Fruit fly (Drosophila melanogaster) whole organism, adult: ENCODE data around the gene EMC4.

Experiments
- CG11617 ChIP-seq: fragments of 200-800 bp; sonication (Bioruptor generic); optimal IDR thresholded peaks from 2 replicates; lab custom pipeline; 2017; ENCODE audit warnings: mild to moderate bottlenecking, missing biosample characterization, missing genetic modification reagents, missing genetic modification characterization
- CG12768 ChIP-seq: fragments of 200-800 bp; sonication (Bioruptor generic); optimal IDR thresholded peaks from 2 replicates; lab custom pipeline; 2017; ENCODE audit warnings: missing biosample characterization, missing genetic modification characterization, mild to moderate bottlenecking, moderate library complexity, missing genetic modification reagents
- CG14711 ChIP-seq: fragments of 200-800 bp; sonication (Bioruptor generic); optimal IDR thresholded peaks from 2 replicates; lab custom pipeline; 2018; ENCODE audit warnings: missing biosample characterization, mild to moderate bottlenecking, missing genetic modification characterization, moderate library complexity
- CG1620 ChIP-seq: fragments of 200-800 bp; sonication (Bioruptor generic); optimal IDR thresholded peaks from 2 replicates; lab custom pipeline; 2016; ENCODE audit warnings: missing biosample characterization, missing genetic modification characterization
- CG33017 ChIP-seq: fragments of 200-800 bp; sonication (Bioruptor generic); optimal IDR thresholded peaks from 2 replicates; lab custom pipeline; 2018; ENCODE audit warnings: missing biosample characterization, mild to moderate bottlenecking, missing genetic modification characterization, moderate library complexity
- CG5204 ChIP-seq: fragments of 200-800 bp; sonication (Bioruptor generic); optimal IDR thresholded peaks from 2 replicates; lab custom pipeline; 2016; ENCODE audit warnings: missing biosample characterization, missing genetic modification characterization
- CG7045 ChIP-seq: fragments of 200-800 bp; sonication (Bioruptor generic); optimal IDR thresholded peaks from 2 replicates; lab custom pipeline; 2017; ENCODE audit warnings: missing biosample characterization, mild to moderate bottlenecking, missing genetic modification characterization
- CG7101 ChIP-seq: fragments of 200-800 bp; sonication (Bioruptor generic); optimal IDR thresholded peaks from 2 replicates; lab custom pipeline; 2018; ENCODE audit warnings: missing biosample characterization, mild to moderate bottlenecking, missing genetic modification characterization, moderate library complexity
- Clk ChIP-seq: fragments of 200-800 bp; sonication (Bioruptor generic); optimal IDR thresholded peaks from 2 replicates; lab custom pipeline; 2017; ENCODE audit warnings: missing biosample characterization, missing genetic modification characterization
- Crg-1 ChIP-seq: fragments of 200-800 bp; sonication (Bioruptor generic); optimal IDR thresholded peaks from 2 replicates; lab custom pipeline; 2016; ENCODE audit warnings: missing biosample characterization, missing genetic modification characterization
- Hr96 ChIP-seq: fragments of 200-800 bp; sonication (Bioruptor generic); optimal IDR thresholded peaks from 2 replicates; lab custom pipeline; 2016; ENCODE audit warnings: missing biosample characterization, missing genetic modification characterization
- Mnt ChIP-seq: fragments of 200-800 bp; sonication (Bioruptor generic); optimal IDR thresholded peaks from 2 replicates; lab custom pipeline; 2016; ENCODE audit warnings: missing biosample characterization, mild to moderate bottlenecking, missing genetic modification characterization
- bab1 ChIP-seq: fragments of 200-800 bp; sonication (Bioruptor generic); optimal IDR thresholded peaks from 3 replicates; lab custom pipeline; 2019; ENCODE audit warnings: missing biosample characterization, mild to moderate bottlenecking, missing genetic modification characterization, moderate library complexity
- cic ChIP-seq: fragments of 200-800 bp; sonication (Bioruptor generic); optimal IDR thresholded peaks from 2 replicates; lab custom pipeline; 2017; ENCODE audit warnings: missing biosample characterization, mild to moderate bottlenecking, missing genetic modification characterization, moderate library complexity
- cnc ChIP-seq, 2 experiments: fragments of >200 bp; optimal IDR thresholded peaks; 2 replicates each; lab custom pipeline; 2017
- kay ChIP-seq: fragments of 200-800 bp; sonication (Bioruptor generic); peaks from one replicate; lab custom pipeline; 2016; ENCODE audit warnings: missing biosample characterization, missing genetic modification characterization, borderline replicate concordance
- ovo ChIP-seq: fragments of 200-800 bp; sonication (Bioruptor generic); optimal IDR thresholded peaks from 2 replicates; lab custom pipeline; 2016; ENCODE audit warnings: missing biosample characterization, missing genetic modification characterization
- pad ChIP-seq: fragments of 200-800 bp; sonication (Bioruptor generic); optimal IDR thresholded peaks from 3 replicates; lab custom pipeline; 2017; ENCODE audit warnings: missing biosample characterization, missing genetic modification characterization, mild to moderate bottlenecking, moderate library complexity, missing genetic modification reagents
- tj ChIP-seq: fragments of 200-800 bp; sonication (Bioruptor generic); optimal IDR thresholded peaks from 3 replicates; lab custom pipeline; 2017; ENCODE audit warnings: missing biosample characterization, mild to moderate bottlenecking, missing genetic modification characterization, moderate library complexity
- toe ChIP-seq: fragments of 200-800 bp; sonication (Bioruptor generic); optimal IDR thresholded peaks from 2 replicates; lab custom pipeline; 2016; ENCODE audit warnings: missing biosample characterization, missing genetic modification characterization

The EMC4 gene

dm6 chr3L:22843094-22843493 lies 24.9 kb downstream of the EMC4 start:
- TF ChIP-seq CG33017 (tag; lab: Kevin White, UChicago) (no peak), cnc (optimal IDR thresholded peaks at IDR 0.05; lab: Kevin White, UChicago) (no peak), CG1620 (no peak), cic (GFP tag; lab: Kevin White, UChicago) (no peak), pad (GFP tag; lab: Kevin White, UChicago) (no peak)

- peak; percentile 48 for TF ChIP-seq cic (GFP tag; lab: Kevin White, UChicago)
- no peak for TF ChIP-seq CG33017 (tag; lab: Kevin White, UChicago)
- TF ChIP-seq CG1620 = no peak
- TF ChIP-seq kay (GFP tag; lab: Kevin White, UChicago) = no peak
- no peak for TF ChIP-seq CG5204
- no peak for TF ChIP-seq toe (GFP tag; lab: Kevin White, UChicago)
- TF ChIP-seq bab1 = no peak
- no peak for TF ChIP-seq CG11617 (GFP tag; lab: Kevin White, UChicago)
- TF ChIP-seq CG14711 (tag; lab: Kevin White, UChicago) = no peak
- peak; percentile 11 for TF ChIP-seq CG7045
- TF ChIP-seq Crg-1 = no peak
- no peak for TF ChIP-seq ovo (GFP tag; lab: Kevin White, UChicago)
- peak; percentile 18 for TF ChIP-seq pad (GFP tag; lab: Kevin White, UChicago)
- no peak for TF ChIP-seq Hr96 (GFP tag; lab: Kevin White, UChicago)
- TF ChIP-seq Mnt (GFP tag; lab: Kevin White, UChicago) = peak; percentile 10
- TF ChIP-seq cnc (optimal IDR thresholded peaks at IDR 0.05; lab: Kevin White, UChicago) = no peak
- TF ChIP-seq tj = peak; percentile 51
- no peak for TF ChIP-seq CG12768 (GFP tag; lab: Kevin White, UChicago)
- TF ChIP-seq CG7101 (tag; lab: Kevin White, UChicago) = no peak
- TF ChIP-seq Clk = peak; percentile 50
Observed at dm6 chr3L:22839726-22840228, 28.3 kb downstream of the EMC4 start.

dm6 chr3L:22839243-22839642 lies 28.8 kb downstream of the EMC4 start:
- TF ChIP-seq CG7101 (tag; lab: Kevin White, UChicago) = no peak
- TF ChIP-seq CG12768 (GFP tag; lab: Kevin White, UChicago) = no peak
- TF ChIP-seq Clk = no peak
- no peak for TF ChIP-seq toe (GFP tag; lab: Kevin White, UChicago)
- TF ChIP-seq Crg-1 = no peak
- no peak for TF ChIP-seq CG33017 (tag; lab: Kevin White, UChicago)
- no peak for TF ChIP-seq tj

dm6 chr3L:22837651-22838614 lies 30.1 kb downstream of the EMC4 start:
- TF ChIP-seq ovo (GFP tag; lab: Kevin White, UChicago) (no peak), kay (GFP tag; lab: Kevin White, UChicago) (peak; percentile 76), CG11617 (GFP tag; lab: Kevin White, UChicago) (peak; percentile 4), CG5204 (no peak), tj (peak; percentile 29), CG7101 (tag; lab: Kevin White, UChicago) (no peak), cnc (optimal IDR thresholded peaks at IDR 0.05; lab: Kevin White, UChicago) (no peak), toe (GFP tag; lab: Kevin White, UChicago) (peak; percentile 3), pad (GFP tag; lab: Kevin White, UChicago) (peak; percentile 13), CG14711 (tag; lab: Kevin White, UChicago) (peak; percentile 42), CG12768 (GFP tag; lab: Kevin White, UChicago) (peak; percentile 69), bab1 (no peak), Hr96 (GFP tag; lab: Kevin White, UChicago) (peak; percentile 43), Mnt (GFP tag; lab: Kevin White, UChicago) (peak; percentile 23), Crg-1 (no peak), CG7045 (no peak), cic (GFP tag; lab: Kevin White, UChicago) (peak; percentile 77), Clk (peak; percentile 53), CG33017 (tag; lab: Kevin White, UChicago) (peak; percentile 19), CG1620 (no peak)

dm6 chr3L:22836768-22837167 lies 31.3 kb downstream of the EMC4 start, which contains the start of the genes CG11226 and CG45428:
TSS of gene CG11226 (plus strand) at chr3L:22837068.
TSS of gene CG45428 (minus strand) at chr3L:22837070.
- TF ChIP-seq tj (no peak), Hr96 (GFP tag; lab: Kevin White, UChicago) (no peak), Mnt (GFP tag; lab: Kevin White, UChicago) (no peak), cnc (optimal IDR thresholded peaks at IDR 0.05; lab: Kevin White, UChicago) (no peak), CG11617 (GFP tag; lab: Kevin White, UChicago) (no peak), cic (GFP tag; lab: Kevin White, UChicago) (no peak), CG14711 (tag; lab: Kevin White, UChicago) (no peak), CG12768 (GFP tag; lab: Kevin White, UChicago) (no peak)
